Worm (Caenorhabditis elegans) whole organism, L3 larva: ENCODE measurements around the gene C09F5.3.

Experiments used
- ZK546.5 ChIP-seq: sonication (generic microtip); optimal IDR thresholded peaks from 2 replicates; lab custom pipeline; 2017; ENCODE audit warnings: missing biosample characterization, missing genetic modification characterization
- ama-1 ChIP-seq: fragments of 150-350 bp; optimal IDR thresholded peaks from 2 replicates; lab custom pipeline; 2018
- ceh-16 ChIP-seq: sonication (generic microtip); optimal IDR thresholded peaks from 2 replicates; lab custom pipeline; 2017; ENCODE audit warnings: missing biosample characterization, missing genetic modification characterization
- ceh-9 ChIP-seq: sonication (generic microtip); optimal IDR thresholded peaks from 2 replicates; lab custom pipeline; 2018; ENCODE audit warnings: missing biosample characterization, missing genetic modification characterization
- daf-12 ChIP-seq: fragments of 150-350 bp; optimal IDR thresholded peaks from 2 replicates; lab custom pipeline; 2014; ENCODE audit warnings: missing biosample characterization, missing genetic modification reagents, missing genetic modification characterization
- egl-27 ChIP-seq: sonication (generic microtip); optimal IDR thresholded peaks from 4 replicates; lab custom pipeline; 2017; ENCODE audit warnings: missing biosample characterization, missing genetic modification reagents, missing genetic modification characterization
- fkh-10 ChIP-seq: sonication (generic microtip); optimal IDR thresholded peaks from 2 replicates; lab custom pipeline; 2017; ENCODE audit warnings: missing biosample characterization, missing genetic modification reagents, missing genetic modification characterization
- hmg-11 ChIP-seq: sonication (generic microtip); optimal IDR thresholded peaks from 2 replicates; lab custom pipeline; 2016; ENCODE audit warnings: missing genetic modification characterization, missing compliant biosample characterization
- lin-15B ChIP-seq: fragments of 150-350 bp; optimal IDR thresholded peaks from 2 replicates; lab custom pipeline; 2014; ENCODE audit warnings: missing biosample characterization, missing genetic modification characterization
- lin-39 ChIP-seq: fragments of 150-350 bp; optimal IDR thresholded peaks from 2 replicates; lab custom pipeline; 2018; ENCODE audit warnings: missing biosample characterization, missing genetic modification reagents, missing genetic modification characterization
- mml-1 ChIP-seq: fragments of 150-350 bp; sonication (generic microtip); optimal IDR thresholded peaks from 3 replicates; lab custom pipeline; 2014; ENCODE audit warnings: missing biosample characterization, missing genetic modification characterization
- nhr-12 ChIP-seq: fragments of 150-350 bp; optimal IDR thresholded peaks from 2 replicates; lab custom pipeline; 2014; ENCODE audit warnings: missing biosample characterization, missing genetic modification characterization
- nhr-23 ChIP-seq: fragments of 150-350 bp; optimal IDR thresholded peaks from 2 replicates; lab custom pipeline; 2014; ENCODE audit warnings: missing biosample characterization, missing genetic modification reagents, missing genetic modification characterization
- nhr-67 ChIP-seq: fragments of 150-350 bp; optimal IDR thresholded peaks from 2 replicates; lab custom pipeline; 2014; ENCODE audit warnings: missing biosample characterization, missing genetic modification characterization
- pha-4 ChIP-seq: fragments of 150-350 bp; optimal IDR thresholded peaks from 2 replicates; lab custom pipeline; 2014; ENCODE audit warnings: missing biosample characterization, missing genetic modification reagents, missing genetic modification characterization
- pqm-1 ChIP-seq: fragments of 150-350 bp; optimal IDR thresholded peaks from 2 replicates; lab custom pipeline; 2017; ENCODE audit warnings: missing biosample characterization, missing genetic modification characterization, inconsistent platforms
- unc-39 ChIP-seq: sonication (generic microtip); optimal IDR thresholded peaks from 4 replicates; lab custom pipeline; 2017; ENCODE audit warnings: missing biosample characterization, missing genetic modification characterization
- unc-62 ChIP-seq: fragments of 150-350 bp; sonication (generic microtip); optimal IDR thresholded peaks from 4 replicates; lab custom pipeline; 2014; ENCODE audit warnings: missing biosample characterization, missing genetic modification reagents, missing genetic modification characterization
- zag-1 ChIP-seq: fragments of 150-350 bp; optimal IDR thresholded peaks from 2 replicates; lab custom pipeline; 2014; ENCODE audit warnings: missing biosample characterization, missing genetic modification characterization
- ztf-11 ChIP-seq: fragments of 150-350 bp; optimal IDR thresholded peaks from 2 replicates; lab custom pipeline; 2014; ENCODE audit warnings: missing biosample characterization, missing genetic modification characterization

Gene C09F5.3

DNA sequence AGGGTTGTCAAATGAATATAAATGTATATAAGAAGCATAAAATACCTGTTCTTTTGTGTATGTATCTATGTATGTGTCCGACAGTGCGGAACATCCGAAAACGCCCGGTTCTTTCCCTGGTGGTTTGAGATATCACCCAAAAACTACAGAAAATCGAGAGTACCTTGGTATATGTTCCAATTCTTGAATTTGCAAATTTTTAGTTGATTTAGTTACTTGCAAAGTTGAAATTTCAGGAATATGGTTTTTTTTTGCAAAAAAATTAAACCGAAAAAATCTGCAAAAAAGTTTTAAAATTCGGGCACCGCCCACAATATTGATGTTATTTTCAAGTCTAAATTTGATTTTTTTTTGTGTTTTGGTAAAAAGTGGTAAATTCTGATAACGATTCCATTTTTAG, 47.6 kb downstream of the C09F5.3 start, which contains the start of gene T19C3.2:
TSS of gene T19C3.2 (minus strand) at position 101 of the 400 bp plus-strand sequence.
- TF ChIP-seq zag-1 (tag; lab: Kevin White, UChicago), result no peak
- no peak for TF ChIP-seq hmg-11 (tag; lab: Kevin White, UChicago)
- no peak for TF ChIP-seq egl-27
- no peak for TF ChIP-seq ceh-9 (tag; lab: Kevin White, UChicago)
- no peak for TF ChIP-seq ztf-11
- no peak for TF ChIP-seq nhr-23 (tag; lab: Kevin White, UChicago)

DNA sequence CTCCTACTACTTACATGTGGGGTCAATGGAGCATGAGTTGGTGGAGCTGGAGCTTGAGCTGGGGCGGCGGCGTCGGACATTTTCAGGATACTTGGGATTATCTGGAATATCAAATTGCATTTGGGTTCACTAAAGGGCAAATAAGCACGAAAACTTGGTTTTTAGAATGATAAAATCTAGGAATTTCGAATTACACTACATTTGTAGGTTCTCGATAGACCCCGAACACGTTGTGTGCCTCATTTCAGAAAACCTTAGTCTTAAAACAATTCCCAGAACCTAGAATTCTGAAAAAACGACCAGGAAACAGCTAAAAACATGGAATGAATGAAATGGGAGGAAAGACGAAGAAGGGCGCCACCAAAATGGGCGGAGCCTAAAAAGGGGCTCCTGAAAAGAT, 50.6 kb downstream of the C09F5.3 start, which contains the start of gene T19C3.3:
TSS of gene T19C3.3 (minus strand) at position 101 of the 400 bp plus-strand sequence.
- TF ChIP-seq mml-1 (tag; lab: Kevin White, UChicago) (no peak), lin-39 (no peak), unc-39 (tag; lab: Kevin White, UChicago) (no peak), ceh-9 (tag; lab: Kevin White, UChicago) (no peak), fkh-10 (GFP tag; lab: Kevin White, UChicago) (no peak), pqm-1 (tag; lab: Kevin White, UChicago) (no peak)
- TF ChIP-seq, all 47 proteins: peak for 0

DNA sequence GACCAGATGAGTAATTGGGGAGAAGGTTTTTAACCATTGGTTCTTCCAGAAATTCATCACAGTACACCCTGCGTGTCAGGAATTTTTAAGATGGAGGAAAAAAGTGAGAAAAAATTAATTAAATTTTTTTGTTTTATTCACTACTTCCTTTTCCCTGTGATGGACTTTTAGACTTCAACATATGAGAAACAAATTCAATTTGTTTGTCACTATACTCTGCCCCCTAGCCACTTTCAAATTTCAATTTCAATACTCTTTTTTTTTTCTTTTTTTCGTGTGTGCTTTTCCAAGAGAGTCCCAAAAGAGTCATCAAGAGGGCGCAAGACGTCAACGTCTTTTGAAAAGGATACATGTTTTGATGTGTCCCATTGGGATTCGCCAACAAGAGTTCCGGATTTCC, 52.3 kb downstream of the C09F5.3 start:
- TF ChIP-seq nhr-12 (tag; lab: Kevin White, UChicago), result no peak
- no peak for TF ChIP-seq hmg-11 (tag; lab: Kevin White, UChicago)
- no peak for TF ChIP-seq zag-1 (tag; lab: Kevin White, UChicago)
- TF ChIP-seq lin-15B, result no peak
- no peak for TF ChIP-seq ceh-16
- no peak for TF ChIP-seq ztf-11
- TF ChIP-seq pha-4, result no peak
- no peak for TF ChIP-seq unc-62 (GFP tag; lab: Kevin White, UChicago)
- no peak for TF ChIP-seq daf-12 (tag; lab: Kevin White, UChicago)
- no peak for TF ChIP-seq ZK546.5 (tag; lab: Kevin White, UChicago)
- TF ChIP-seq nhr-67 (tag; lab: Kevin White, UChicago), result no peak
- no peak for TF ChIP-seq ama-1 (lab: Kevin White, UChicago)
